Worm (Caenorhabditis elegans) whole organism, L4 larva: ENCODE measurements around the gene dmd-10.
"Not testable (repeated sequence)": the region's sequence is repeated elsewhere in the genome, so short reads cannot be mapped to it uniquely, and the experiment has no call there.

Experiments used
- Y48G9A.11 ChIP-seq: fragments of 200-800 bp; sonication (Bioruptor generic); IDR thresholded peaks from 2 replicates; pipeline ENCODE4 v1.3.6; 2022; ENCODE audit warnings: missing genetic modification reagents, missing genetic modification characterization, missing compliant biosample characterization
- nhr-111 ChIP-seq: fragments of 200-800 bp; sonication (Bioruptor generic); optimal IDR thresholded peaks from 2 replicates; lab custom pipeline; 2018; ENCODE audit warnings: mild to moderate bottlenecking, missing genetic modification characterization, missing compliant biosample characterization
- zag-1 ChIP-seq: fragments of 150-350 bp; optimal IDR thresholded peaks from 2 replicates; lab custom pipeline; 2014; ENCODE audit warnings: missing biosample characterization, missing genetic modification characterization
- zip-2 ChIP-seq: fragments of 150-350 bp; optimal IDR thresholded peaks from 2 replicates; lab custom pipeline; 2014; ENCODE audit warnings: missing biosample characterization, missing genetic modification characterization

DNA sequence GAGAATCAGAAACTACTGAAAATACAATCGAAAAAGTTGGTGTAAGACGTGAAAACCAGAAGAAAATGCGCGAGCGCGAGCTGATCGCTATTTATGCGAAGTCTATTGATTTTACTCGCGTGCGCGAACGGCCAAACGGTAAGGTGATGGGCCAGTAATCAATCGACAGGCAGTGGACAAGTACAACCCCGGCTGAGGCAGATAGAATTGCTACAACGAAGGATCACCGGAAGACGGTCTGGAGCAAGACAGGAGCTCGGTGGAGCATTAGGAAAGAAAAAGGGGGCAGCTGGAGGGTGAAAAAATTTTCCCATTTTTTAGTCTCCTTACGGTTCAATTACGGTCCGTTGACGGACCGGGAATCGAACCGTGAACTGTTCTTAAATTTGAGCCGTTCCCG, 3.3 kb upstream of the dmd-10 start:
- not testable (repeated sequence) for TF ChIP-seq zag-1 (tag; lab: Kevin White, UChicago); nhr-111 (GFP tag; lab: Kevin White, UChicago); Y48G9A.11 (GFP tag; lab: Robert Waterston, UW); zip-2 (tag; lab: Kevin White, UChicago)
